Fruit fly (Drosophila melanogaster): Measurements from ENCODE around the gene CG43294.
A peak's percentile ranks its signal among the peaks of the same experiment; 100 is the strongest.

CG43294 gene

dm6 chr3L:11949539-11949938, 8.5 kb upstream of the CG43294 start, which contains the start of gene CG17826:
Gene CG17826 (plus strand): TSS chr3L:11949839.
- TF ChIP-seq Blimp-1 (GFP tag; optimal IDR thresholded peaks at IDR 0.05) (no peak), CG1621 (tag; optimal IDR thresholded peaks at IDR 0.05) (no peak), Hr39 (GFP tag; optimal IDR thresholded peaks at IDR 0.05) (no peak), svp (GFP tag) (no peak), lz (GFP tag; optimal IDR thresholded peaks at IDR 0.05) (no peak)

dm6 chr3L:11953217-11953616, 4.9 kb upstream of the CG43294 start, which contains the start of gene obst-G:
Gene obst-G (minus strand): TSS chr3L:11953317.
- no peak for TF ChIP-seq achi (GFP tag; optimal IDR thresholded peaks at IDR 0.05)
- TF ChIP-seq CG9139 (GFP tag; optimal IDR thresholded peaks at IDR 0.05): no peak
- TF ChIP-seq Ets21C (GFP tag; optimal IDR thresholded peaks at IDR 0.05): no peak
- TF ChIP-seq fd59A (GFP tag; optimal IDR thresholded peaks at IDR 0.05): no peak
- no peak for TF ChIP-seq CG1621 (tag; optimal IDR thresholded peaks at IDR 0.05)
- no peak for TF ChIP-seq salr (GFP tag; optimal IDR thresholded peaks at IDR 0.05)
- TF ChIP-seq cyc (GFP tag; optimal IDR thresholded peaks at IDR 0.05): no peak
- no peak for TF ChIP-seq Hr4 (GFP tag; optimal IDR thresholded peaks at IDR 0.05)
- TF ChIP-seq Sox14 (GFP tag; optimal IDR thresholded peaks at IDR 0.05): no peak
- no peak for TF ChIP-seq Sox102F (GFP tag; optimal IDR thresholded peaks at IDR 0.05)

dm6 chr3L:11953783-11954182, 4.3 kb upstream of the CG43294 start, which contains the start of gene CG7248:
Gene CG7248 (plus strand): TSS chr3L:11954083.
- no peak for TF ChIP-seq CG6854 (GFP tag; optimal IDR thresholded peaks at IDR 0.05)
- no peak for TF ChIP-seq dsx (GFP tag; optimal IDR thresholded peaks at IDR 0.05; ENCODE audit: poor library complexity, severe bottlenecking)
- TF ChIP-seq CG3032 (tag; optimal IDR thresholded peaks at IDR 0.05): no peak
- TF ChIP-seq CG6808 (GFP tag; optimal IDR thresholded peaks at IDR 0.05): no peak
- TF ChIP-seq CG3919 (GFP tag; optimal IDR thresholded peaks at IDR 0.05): no peak
- no peak for TF ChIP-seq CG11762 (GFP tag; optimal IDR thresholded peaks at IDR 0.05; ENCODE audit: insufficient read depth)
- no peak for TF ChIP-seq net (GFP tag; optimal IDR thresholded peaks at IDR 0.05)
- TF ChIP-seq Hr38 (GFP tag; optimal IDR thresholded peaks at IDR 0.05): no peak
- no peak for TF ChIP-seq CG4318 (GFP tag; optimal IDR thresholded peaks at IDR 0.05)
- TF ChIP-seq CG32006 (GFP tag; optimal IDR thresholded peaks at IDR 0.05): no peak

DNA sequence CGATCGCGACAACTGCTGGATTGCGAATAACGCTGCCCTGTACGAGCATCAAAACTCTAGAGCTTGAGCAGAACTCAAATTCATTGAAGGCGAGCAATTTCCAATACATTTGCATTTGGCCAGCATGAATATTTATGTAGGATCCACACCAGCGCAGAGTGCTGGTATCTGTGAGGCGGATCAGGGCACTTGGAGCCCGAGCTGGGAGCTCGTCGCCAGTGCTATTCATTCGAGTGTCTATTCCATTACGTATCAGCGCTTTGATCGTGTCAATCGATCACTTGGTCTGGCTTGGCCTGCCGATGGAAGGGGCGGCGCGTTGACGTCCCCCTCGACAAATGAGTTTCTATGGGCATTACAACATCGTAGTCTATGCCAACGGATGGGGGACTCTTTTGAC, 8.0 kb downstream of the CG43294 start, which contains the start of gene prc:
TSS of gene prc (minus strand) at position 28 of the 400 bp plus-strand sequence.
- no peak for TF ChIP-seq CG1621 (tag; optimal IDR thresholded peaks at IDR 0.05)
- TF ChIP-seq CG11902 (GFP tag; optimal IDR thresholded peaks at IDR 0.05): no peak
- TF ChIP-seq CG3032 (tag; optimal IDR thresholded peaks at IDR 0.05): no peak
- TF ChIP-seq svp (GFP tag): peak; percentile 48

DNA sequence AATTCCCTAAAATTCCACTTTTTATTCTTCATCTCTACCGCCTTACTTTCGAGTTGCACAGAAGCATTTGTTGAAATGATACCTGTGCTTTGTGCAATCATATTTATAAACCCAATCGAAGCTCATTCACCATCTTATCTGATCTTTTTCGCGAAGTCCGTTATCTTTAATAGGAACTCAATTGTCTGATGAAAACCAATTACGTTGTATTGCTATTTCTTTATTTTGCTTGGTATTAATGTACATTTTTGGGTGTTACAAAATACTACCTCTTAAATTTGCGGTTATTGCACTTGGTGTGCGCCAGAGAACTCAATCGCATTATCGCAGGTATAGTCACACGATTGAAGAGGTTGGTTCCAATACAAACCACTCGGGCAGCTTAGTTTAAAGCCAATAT, 14.8 kb downstream of the CG43294 start, which contains the start of gene Muc68E:
TSS of gene Muc68E (minus strand) at position 101 of the 400 bp plus-strand sequence.
- no peak for TF ChIP-seq CG8119 (GFP tag; IDR thresholded peaks at IDR 0.05)
- no peak for TF ChIP-seq CG7368 (GFP tag; optimal IDR thresholded peaks at IDR 0.05)
- TF ChIP-seq vri (GFP tag; optimal IDR thresholded peaks at IDR 0.05): peak; percentile 68
- TF ChIP-seq CG10631 (GFP tag; optimal IDR thresholded peaks at IDR 0.05): no peak
- no peak for TF ChIP-seq acj6 (GFP tag; optimal IDR thresholded peaks at IDR 0.05)

DNA sequence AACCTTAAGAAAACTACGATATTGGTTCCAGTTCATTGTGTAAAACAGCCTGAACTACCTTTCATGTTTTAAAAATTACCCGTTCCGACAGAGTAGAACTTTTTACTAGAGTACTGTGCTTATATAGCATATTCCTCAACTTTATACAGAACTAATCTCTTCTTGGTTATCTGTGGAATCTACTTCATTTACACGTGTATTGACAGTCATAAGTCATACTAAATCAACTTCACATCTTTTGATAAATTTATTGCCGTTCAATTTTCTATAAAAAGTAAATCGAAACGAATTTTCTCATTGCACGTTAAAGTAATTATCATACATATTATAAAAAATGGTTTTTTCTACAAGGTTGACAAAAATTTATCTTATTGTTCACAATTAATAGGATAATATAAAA, 15.6 kb downstream of the CG43294 start, which contains the start of gene CG42397:
TSS of gene CG42397 (minus strand) at position 101 of the 400 bp plus-strand sequence.
- TF ChIP-seq CG8632 (GFP tag; optimal IDR thresholded peaks at IDR 0.05) (no peak), CG15336 (GFP tag; IDR thresholded peaks at IDR 0.05) (no peak), vri (GFP tag; optimal IDR thresholded peaks at IDR 0.05) (no peak), spab (GFP tag; optimal IDR thresholded peaks at IDR 0.05) (no peak), Ets96B (tag; optimal IDR thresholded peaks at IDR 0.05) (no peak), eg (GFP tag; IDR thresholded peaks at IDR 0.05) (no peak), Blimp-1 (GFP tag; optimal IDR thresholded peaks at IDR 0.05) (no peak), CG8119 (GFP tag; IDR thresholded peaks at IDR 0.05) (no peak), CG9139 (GFP tag; optimal IDR thresholded peaks at IDR 0.05) (no peak), CG32006 (GFP tag; optimal IDR thresholded peaks at IDR 0.05) (no peak), CG6792 (GFP tag; optimal IDR thresholded peaks at IDR 0.05) (no peak), CG3919 (GFP tag; optimal IDR thresholded peaks at IDR 0.05) (no peak), Lpt (GFP tag; optimal IDR thresholded peaks at IDR 0.05) (no peak), CG11294 (GFP tag; IDR thresholded peaks at IDR 0.05) (no peak), dac (GFP tag; optimal IDR thresholded peaks at IDR 0.05) (no peak)
